Worm (Caenorhabditis elegans) whole organism, early embryonic: Measurements from ENCODE around the gene srlf-37.

Source experiments
- B0310.2 ChIP-seq: sonication (generic microtip); optimal IDR thresholded peaks from 2 replicates; lab custom pipeline; 2016; ENCODE audit warnings: mild to moderate bottlenecking, missing genetic modification characterization, missing compliant biosample characterization
- aly-1 ChIP-seq: sonication (generic microtip); optimal IDR thresholded peaks from 2 replicates; lab custom pipeline; 2016; ENCODE audit warnings: missing genetic modification characterization, missing compliant biosample characterization
- ama-1 ChIP-seq: fragments of 150-350 bp; optimal IDR thresholded peaks from 2 replicates; lab custom pipeline; 2014
- ceh-36 ChIP-seq: sonication (generic microtip); optimal IDR thresholded peaks from 2 replicates; lab custom pipeline; 2016; ENCODE audit warnings: missing genetic modification characterization, inconsistent platforms, missing compliant biosample characterization
- ets-7 ChIP-seq: sonication (generic microtip); optimal IDR thresholded peaks from 2 replicates; lab custom pipeline; 2016; ENCODE audit warnings: missing genotype, missing genetic modification characterization, missing compliant biosample characterization
- flt-1 ChIP-seq: fragments of 200-800 bp; sonication (Bioruptor generic); IDR thresholded peaks from 2 replicates; pipeline ENCODE4 v1.3.6; 2022; ENCODE audit warnings: missing genetic modification characterization, missing compliant biosample characterization
- hmbx-1 ChIP-seq: sonication (generic microtip); optimal IDR thresholded peaks from 2 replicates; lab custom pipeline; 2016; ENCODE audit warnings: mild to moderate bottlenecking, missing genetic modification characterization, missing compliant biosample characterization
- hnd-1 ChIP-seq: sonication (generic microtip); optimal IDR thresholded peaks from 2 replicates; lab custom pipeline; 2016; ENCODE audit warnings: missing genetic modification characterization, missing compliant biosample characterization
- pes-1 ChIP-seq: fragments of 200-800 bp; sonication (Bioruptor generic); IDR thresholded peaks from 2 replicates; pipeline ENCODE4 v1.3.6; 2022; ENCODE audit warnings: missing genetic modification reagents, missing genetic modification characterization, missing compliant biosample characterization
- sea-1 ChIP-seq: fragments of 200-800 bp; sonication (Bioruptor generic); conservative IDR thresholded peaks from 2 replicates; pipeline ENCODE4 v1.3.6; 2022; ENCODE audit warnings: missing genetic modification characterization, missing compliant biosample characterization
- tbx-11 ChIP-seq: fragments of 200-800 bp; sonication (Bioruptor generic); IDR thresholded peaks from 2 replicates; pipeline ENCODE4 v1.3.6; 2022; ENCODE audit warnings: missing genetic modification characterization, missing compliant biosample characterization
- tbx-37 ChIP-seq: fragments of 200-800 bp; sonication (Bioruptor generic); conservative IDR thresholded peaks from 2 replicates; pipeline ENCODE4 v1.3.6; 2022; ENCODE audit warnings: missing genetic modification reagents, missing genetic modification characterization, missing compliant biosample characterization
- tra-4 ChIP-seq: sonication (generic microtip); optimal IDR thresholded peaks from 2 replicates; lab custom pipeline; 2017; ENCODE audit warnings: missing genetic modification characterization, missing compliant biosample characterization

ce11 chrV:646888-647287, 42.9 kb upstream of the srlf-37 start, which contains the start of gene ugt-42:
- TF ChIP-seq hmbx-1 (no peak), ama-1 (lab: Kevin White, UChicago) (no peak), aly-1 (tag; lab: Kevin White, UChicago) (no peak), flt-1 (GFP tag; lab: Robert Waterston, UW) (no peak), tbx-37 (GFP tag; lab: Robert Waterston, UW) (no peak), B0310.2 (no peak), sea-1 (GFP tag; lab: Robert Waterston, UW) (no peak), tra-4 (tag; lab: Kevin White, UChicago) (no peak), pes-1 (GFP tag; lab: Robert Waterston, UW) (no peak), tbx-11 (GFP tag; lab: Robert Waterston, UW) (no peak), hnd-1 (no peak), ets-7 (tag; lab: Kevin White, UChicago) (no peak), ceh-36 (tag; lab: Kevin White, UChicago) (no peak)
